Fruit fly (Drosophila melanogaster) whole organism, prepupa: Measurements from ENCODE around the gene RabX2.
A peak's percentile ranks its signal among the peaks of the same experiment; 100 is the strongest.

Source experiments
- Blimp-1 ChIP-seq: fragments of 200-800 bp; sonication (Bioruptor generic); optimal IDR thresholded peaks from 3 replicates; lab custom pipeline; 2017; ENCODE audit warnings: missing biosample characterization, missing genetic modification characterization, mild to moderate bottlenecking, moderate library complexity, missing genetic modification reagents
- CG10669 ChIP-seq: fragments of 200-800 bp; sonication (Bioruptor generic); optimal IDR thresholded peaks from 3 replicates; lab custom pipeline; 2018; ENCODE audit warnings: missing biosample characterization, mild to moderate bottlenecking, missing genetic modification characterization, moderate library complexity
- CG11294 ChIP-seq: fragments of 200-800 bp; sonication (Bioruptor generic); IDR thresholded peaks from 2 replicates; pipeline ENCODE4 v1.3.6; 2022; ENCODE audit warnings: missing biosample characterization, missing genetic modification characterization
- CG11762 ChIP-seq: fragments of 200-800 bp; sonication (Bioruptor generic); optimal IDR thresholded peaks from 3 replicates; lab custom pipeline; 2016; ENCODE audit warnings: missing biosample characterization, missing genetic modification characterization; ENCODE audit not compliant: insufficient read depth
- CG11902 ChIP-seq: fragments of 200-800 bp; sonication (Bioruptor generic); optimal IDR thresholded peaks from 3 replicates; lab custom pipeline; 2016; ENCODE audit warnings: missing biosample characterization, missing genetic modification characterization
- CG15336 ChIP-seq: fragments of 200-800 bp; sonication (Bioruptor generic); IDR thresholded peaks from 2 replicates; pipeline ENCODE4 v1.3.6; 2022; ENCODE audit warnings: missing biosample characterization, missing genetic modification characterization
- CG3032 ChIP-seq: fragments of 200-800 bp; optimal IDR thresholded peaks from 2 replicates; lab custom pipeline; 2019; ENCODE audit warnings: missing biosample characterization, mild to moderate bottlenecking, missing genetic modification characterization, moderate library complexity
- CG31627 ChIP-seq: fragments of 200-800 bp; sonication (Bioruptor generic); optimal IDR thresholded peaks from 3 replicates; lab custom pipeline; 2016; ENCODE audit warnings: missing biosample characterization, missing genetic modification characterization
- CG34406 ChIP-seq: fragments of 200-800 bp; sonication (Bioruptor generic); optimal IDR thresholded peaks from 3 replicates; lab custom pipeline; 2016; ENCODE audit warnings: missing biosample characterization, missing genetic modification characterization
- CG3919 ChIP-seq: fragments of 200-800 bp; sonication (Bioruptor generic); optimal IDR thresholded peaks from 3 replicates; lab custom pipeline; 2016; ENCODE audit warnings: missing biosample characterization, missing genetic modification characterization
- CG6163 ChIP-seq: fragments of 200-800 bp; sonication (Bioruptor generic); IDR thresholded peaks from 3 replicates; pipeline ENCODE4 v1.3.6; 2022; ENCODE audit warnings: missing biosample characterization, missing genetic modification characterization
- CG6276 ChIP-seq: fragments of 200-800 bp; sonication (Bioruptor generic); optimal IDR thresholded peaks from 2 replicates; lab custom pipeline; 2017; ENCODE audit warnings: missing biosample characterization, mild to moderate bottlenecking, missing genetic modification characterization
- CG6792 ChIP-seq: fragments of 200-800 bp; sonication (Bioruptor generic); optimal IDR thresholded peaks from 3 replicates; lab custom pipeline; 2016; ENCODE audit warnings: missing biosample characterization, missing genetic modification characterization
- CG6854 ChIP-seq: fragments of 200-800 bp; sonication (Bioruptor generic); optimal IDR thresholded peaks from 2 replicates; lab custom pipeline; 2017; ENCODE audit warnings: missing biosample characterization, mild to moderate bottlenecking, missing genetic modification characterization
- CG7368 ChIP-seq: fragments of 200-800 bp; sonication (Bioruptor generic); optimal IDR thresholded peaks from 3 replicates; lab custom pipeline; 2016; ENCODE audit warnings: missing biosample characterization, missing genetic modification characterization
- CG8319 ChIP-seq: fragments of 200-800 bp; sonication (Bioruptor generic); optimal IDR thresholded peaks from 3 replicates; lab custom pipeline; 2016; ENCODE audit warnings: missing biosample characterization, missing genetic modification characterization
- CG8632 ChIP-seq: fragments of 200-800 bp; sonication (Bioruptor generic); optimal IDR thresholded peaks from 3 replicates; lab custom pipeline; 2016; ENCODE audit warnings: missing biosample characterization, missing genetic modification characterization
- CG9139 ChIP-seq: fragments of 200-800 bp; sonication (Bioruptor generic); optimal IDR thresholded peaks from 3 replicates; lab custom pipeline; 2017; ENCODE audit warnings: missing biosample characterization, mild to moderate bottlenecking, missing genetic modification characterization
- Eip75B ChIP-seq: fragments of 200-800 bp; sonication (Bioruptor generic); optimal IDR thresholded peaks from 3 replicates; lab custom pipeline; 2016; ENCODE audit warnings: missing biosample characterization, missing genetic modification characterization
- Eip78C ChIP-seq: fragments of 200-800 bp; sonication (Bioruptor generic); peaks from one replicate; lab custom pipeline; 2016; ENCODE audit warnings: missing biosample characterization, missing genetic modification characterization
- Eip93F ChIP-seq: fragments of 200-800 bp; sonication (Bioruptor generic); optimal IDR thresholded peaks from 2 replicates; lab custom pipeline; 2016; ENCODE audit warnings: missing biosample characterization, mild to moderate bottlenecking, missing genetic modification characterization
- Ets96B ChIP-seq: fragments of 200-800 bp; optimal IDR thresholded peaks from 2 replicates; lab custom pipeline; 2019; ENCODE audit warnings: missing biosample characterization, mild to moderate bottlenecking, missing genetic modification characterization, moderate library complexity
- Hr39 ChIP-seq: fragments of 200-800 bp; sonication (Bioruptor generic); optimal IDR thresholded peaks from 2 replicates; lab custom pipeline; 2016; ENCODE audit warnings: missing biosample characterization, missing genetic modification characterization
- Hr4 ChIP-seq: fragments of 200-800 bp; sonication (Bioruptor generic); optimal IDR thresholded peaks from 3 replicates; lab custom pipeline; 2016; ENCODE audit warnings: missing biosample characterization, missing genetic modification characterization
- Met ChIP-seq: fragments of 200-800 bp; sonication (Bioruptor generic); optimal IDR thresholded peaks from 3 replicates; lab custom pipeline; 2016; ENCODE audit warnings: missing biosample characterization, missing genetic modification characterization
- Smox ChIP-seq: fragments of 200-800 bp; sonication (Bioruptor generic); optimal IDR thresholded peaks from 3 replicates; lab custom pipeline; 2016; ENCODE audit warnings: missing biosample characterization, missing genetic modification characterization
- Sox102F ChIP-seq: fragments of 200-800 bp; sonication (Bioruptor generic); optimal IDR thresholded peaks from 2 replicates; lab custom pipeline; 2016; ENCODE audit warnings: missing biosample characterization, mild to moderate bottlenecking, missing genetic modification characterization
- Sox15 ChIP-seq: fragments of 200-800 bp; sonication (Bioruptor generic); optimal IDR thresholded peaks from 3 replicates; lab custom pipeline; 2016; ENCODE audit warnings: missing biosample characterization, missing genetic modification characterization
- achi ChIP-seq: fragments of 200-800 bp; sonication (Bioruptor generic); optimal IDR thresholded peaks from 3 replicates; lab custom pipeline; 2016; ENCODE audit warnings: missing biosample characterization, missing genetic modification characterization
- acj6 ChIP-seq: fragments of 200-800 bp; sonication (Bioruptor generic); optimal IDR thresholded peaks from 3 replicates; lab custom pipeline; 2016; ENCODE audit warnings: missing biosample characterization, missing genetic modification characterization
- cyc ChIP-seq: fragments of 200-800 bp; sonication (Bioruptor generic); optimal IDR thresholded peaks from 3 replicates; lab custom pipeline; 2016; ENCODE audit warnings: missing biosample characterization, missing genetic modification characterization
- dac ChIP-seq: fragments of 200-800 bp; sonication (Bioruptor generic); optimal IDR thresholded peaks from 2 replicates; lab custom pipeline; 2017; ENCODE audit warnings: missing biosample characterization, mild to moderate bottlenecking, missing genetic modification characterization
- dsx ChIP-seq: fragments of 200-800 bp; optimal IDR thresholded peaks from 3 replicates; lab custom pipeline; 2019; ENCODE audit warnings: missing biosample characterization, mild to moderate bottlenecking, missing genetic modification characterization, moderate library complexity; ENCODE audit not compliant: poor library complexity, severe bottlenecking
- eg ChIP-seq: fragments of 200-800 bp; sonication (Bioruptor generic); IDR thresholded peaks from 3 replicates; pipeline ENCODE4 v1.3.6; 2022; ENCODE audit warnings: missing biosample characterization, missing genetic modification characterization
- esn ChIP-seq: fragments of 200-800 bp; sonication (Bioruptor generic); optimal IDR thresholded peaks from 2 replicates; lab custom pipeline; 2016; ENCODE audit warnings: missing biosample characterization, mild to moderate bottlenecking, missing genetic modification characterization, moderate library complexity
- fd59A ChIP-seq: fragments of 200-800 bp; sonication (Bioruptor generic); optimal IDR thresholded peaks from 2 replicates; lab custom pipeline; 2017; ENCODE audit warnings: missing biosample characterization, mild to moderate bottlenecking, missing genetic modification characterization, missing genetic modification reagents
- fd85E ChIP-seq: fragments of 200-800 bp; sonication (Bioruptor generic); optimal IDR thresholded peaks from 3 replicates; lab custom pipeline; 2016; ENCODE audit warnings: missing biosample characterization, missing genetic modification characterization
- lz ChIP-seq: fragments of 200-800 bp; sonication (Bioruptor generic); optimal IDR thresholded peaks from 3 replicates; lab custom pipeline; 2016; ENCODE audit warnings: missing biosample characterization, missing genetic modification characterization
- net ChIP-seq: fragments of 200-800 bp; sonication (Bioruptor generic); optimal IDR thresholded peaks from 3 replicates; lab custom pipeline; 2016; ENCODE audit warnings: missing biosample characterization, missing genetic modification characterization
- pdm3 ChIP-seq: fragments of 200-800 bp; sonication (Bioruptor generic); optimal IDR thresholded peaks from 3 replicates; lab custom pipeline; 2016; ENCODE audit warnings: missing biosample characterization, missing genetic modification characterization
- salr ChIP-seq, 2 experiments: fragments of 200-800 bp; sonication (Bioruptor generic); optimal IDR thresholded peaks; 3 replicates each; lab custom pipeline; 2016 to 2018; ENCODE audit warnings: missing biosample characterization in 2 of 2, missing genetic modification characterization in 2 of 2, mild to moderate bottlenecking in 1 of 2
- spab ChIP-seq: fragments of 200-800 bp; sonication (Bioruptor generic); optimal IDR thresholded peaks from 2 replicates; lab custom pipeline; 2017; ENCODE audit warnings: missing biosample characterization, mild to moderate bottlenecking, missing genetic modification characterization, missing genetic modification reagents
- svp ChIP-seq: fragments of 200-800 bp; sonication (Bioruptor generic); peaks from one replicate; lab custom pipeline; 2016; ENCODE audit warnings: missing biosample characterization, missing genetic modification characterization
- topi ChIP-seq: fragments of 200-800 bp; sonication (Bioruptor generic); optimal IDR thresholded peaks from 3 replicates; lab custom pipeline; 2016; ENCODE audit warnings: missing biosample characterization, missing genetic modification characterization

RabX2 gene

dm6 chrX:10460506-10461114 is 43.4 kb downstream of the RabX2 start, which contains the start of gene Neb-cGP (continued):
- TF ChIP-seq CG9139 (GFP tag; lab: Kevin White, UChicago) (no peak), Blimp-1 (no peak), CG7368 (GFP tag; lab: Kevin White, UChicago) (peak; percentile 44), CG6163 (GFP tag; lab: Robert Waterston, UW) (no peak), CG11902 (GFP tag; lab: Kevin White, UChicago) (peak; percentile 9), net (GFP tag; lab: Kevin White, UChicago) (peak; percentile 21), Ets96B (no peak), Eip78C (GFP tag; lab: Kevin White, UChicago) (peak; percentile 71)
- TF ChIP-seq, all 60 proteins: peak for 24

- no peak for TF ChIP-seq lz (GFP tag; lab: Kevin White, UChicago)
- no peak for TF ChIP-seq Sox102F
- TF ChIP-seq CG11902 (GFP tag; lab: Kevin White, UChicago): no peak
- no peak for TF ChIP-seq CG6792 (GFP tag; lab: Kevin White, UChicago)
- no peak for TF ChIP-seq CG11762 (GFP tag; lab: Kevin White, UChicago)
- no peak for TF ChIP-seq Met (GFP tag; lab: Kevin White, UChicago)
- no peak for TF ChIP-seq CG10669 (GFP tag; lab: Kevin White, UChicago)
- TF ChIP-seq Eip78C (GFP tag; lab: Kevin White, UChicago): peak; percentile 69
- no peak for TF ChIP-seq dac
- TF ChIP-seq CG8319 (GFP tag; lab: Kevin White, UChicago): no peak
- TF ChIP-seq CG6163 (GFP tag; lab: Robert Waterston, UW): no peak
- TF ChIP-seq fd85E (GFP tag; lab: Kevin White, UChicago): no peak
- no peak for TF ChIP-seq Smox (GFP tag; lab: Kevin White, UChicago)
- TF ChIP-seq Eip75B (GFP tag; lab: Kevin White, UChicago): no peak
- TF ChIP-seq CG6854 (GFP tag; lab: Kevin White, UChicago): peak; percentile 36
- TF ChIP-seq esn (GFP tag; lab: Kevin White, UChicago): peak; percentile 25
- TF ChIP-seq acj6 (GFP tag; lab: Kevin White, UChicago): no peak
- no peak for TF ChIP-seq svp (GFP tag; lab: Kevin White, UChicago)
- no peak for TF ChIP-seq topi
- TF ChIP-seq CG15336 (GFP tag; lab: Robert Waterston, UW): no peak
- TF ChIP-seq spab (GFP tag; lab: Kevin White, UChicago): no peak
- TF ChIP-seq net (GFP tag; lab: Kevin White, UChicago): no peak
- no peak for TF ChIP-seq fd59A
- TF ChIP-seq CG31627: no peak
- TF ChIP-seq CG11294: no peak
- no peak for TF ChIP-seq Ets96B
- no peak for TF ChIP-seq CG8632
- no peak for TF ChIP-seq eg
- TF ChIP-seq pdm3 (GFP tag; lab: Kevin White, UChicago): no peak
- TF ChIP-seq salr (GFP tag; optimal IDR thresholded peaks at IDR 0.05; lab: Kevin White, UChicago): no peak
- peak; percentile 18 for TF ChIP-seq CG7368 (GFP tag; lab: Kevin White, UChicago)
- peak; percentile 25 for TF ChIP-seq CG3919 (GFP tag; lab: Kevin White, UChicago)
- TF ChIP-seq CG34406 (GFP tag; lab: Kevin White, UChicago): peak; percentile 14
- no peak for TF ChIP-seq Eip93F
- TF ChIP-seq CG6276 (GFP tag; lab: Kevin White, UChicago): no peak
- TF ChIP-seq achi: peak; percentile 11
- no peak for TF ChIP-seq Hr4 (GFP tag; lab: Kevin White, UChicago)
- TF ChIP-seq dsx (GFP tag; lab: Kevin White, UChicago): no peak
- no peak for TF ChIP-seq cyc
- no peak for TF ChIP-seq CG3032
- TF ChIP-seq Hr39: no peak
- no peak for TF ChIP-seq Sox15 (GFP tag; lab: Kevin White, UChicago)
These were observed 44.7 kb downstream of the RabX2 start for dm6 chrX:10461938-10462337.
